Fruit fly (Drosophila melanogaster): ENCODE results near the gene Rop.

Rop gene

DNA sequence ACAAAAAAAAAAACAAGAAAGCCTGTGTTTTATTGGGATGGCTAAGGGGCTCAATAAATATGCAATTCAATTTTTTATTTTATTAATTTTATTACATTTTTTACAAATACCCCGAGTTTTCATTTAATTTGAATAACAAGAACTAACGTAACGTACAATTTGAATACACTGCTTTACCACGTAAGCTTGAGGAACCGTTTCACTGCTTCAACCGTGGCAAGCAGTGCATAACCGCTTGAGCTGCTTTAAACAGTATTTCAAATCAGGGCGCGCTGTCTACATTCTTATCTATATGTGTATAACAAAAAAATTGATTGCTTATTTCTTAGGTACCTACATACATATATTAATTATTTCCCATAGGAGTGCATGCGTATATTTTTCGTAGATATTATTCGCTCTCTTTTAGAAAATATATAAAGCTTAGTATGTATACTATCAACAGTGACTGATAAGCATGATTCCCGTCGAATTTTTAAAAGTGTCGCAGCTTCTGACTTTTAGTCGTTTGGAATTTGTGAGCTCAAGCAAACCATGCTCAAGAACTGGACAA is 46.0 kb downstream of the Rop start, which contains the start of gene CG14990:
Gene CG14990 (plus strand): TSS at position 503 of the 553 bp plus-strand sequence.
- no peak for TF ChIP-seq CG17801 (GFP tag; optimal IDR thresholded peaks at IDR 0.05; ENCODE audit: partially characterized antibody)

DNA sequence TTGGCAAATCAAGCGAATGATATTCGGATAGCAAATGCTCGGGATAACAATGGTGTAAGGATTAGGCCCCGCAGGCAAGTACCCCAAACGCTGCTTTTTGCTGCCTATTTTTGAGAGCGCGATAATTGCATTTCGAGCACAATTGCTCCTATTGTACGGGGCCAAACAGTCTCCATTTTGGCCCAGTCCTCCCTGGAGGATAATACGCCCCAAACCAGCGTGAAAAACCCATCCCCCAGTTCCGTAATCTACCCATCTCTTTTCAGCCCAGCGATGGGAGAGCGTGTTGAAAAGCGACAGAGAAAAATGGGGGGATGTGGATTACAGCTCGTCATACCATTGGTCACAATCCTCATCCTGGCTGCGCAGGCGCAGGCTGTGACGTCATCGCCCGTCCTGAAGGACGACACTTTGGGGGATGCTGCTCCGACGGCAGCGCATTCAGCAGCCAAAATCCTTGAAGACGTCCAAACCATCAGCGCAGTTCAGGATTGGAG is 50.1 kb downstream of the Rop start, which contains the start of gene Gad1:
Gene Gad1 (minus strand): TSS at position 51 of the 497 bp plus-strand sequence.
- TF ChIP-seq CG17801 (GFP tag; optimal IDR thresholded peaks at IDR 0.05; ENCODE audit: partially characterized antibody): no peak

- no peak for TF ChIP-seq CG17801 (GFP tag; optimal IDR thresholded peaks at IDR 0.05; ENCODE audit: partially characterized antibody)
These were observed 51.5 kb downstream of the Rop start, which contains the start of gene CG14989 for dm6 chr3L:4087281-4087680. TSS of gene CG14989 (plus strand) at chr3L:4087581.
